Worm (Caenorhabditis elegans) whole organism, young adult: ENCODE measurements around the gene cul-4.

ENCODE experiments used
- B0035.1 ChIP-seq: sonication (generic microtip); optimal IDR thresholded peaks from 2 replicates; lab custom pipeline; 2016; ENCODE audit warnings: missing genetic modification characterization, mild to moderate bottlenecking, missing compliant biosample characterization, missing genotype, missing genetic modification reagents
- C06A6.2 ChIP-seq: fragments of 200-800 bp; sonication (Bioruptor generic); conservative IDR thresholded peaks from 2 replicates; pipeline ENCODE4 v1.3.6; 2022; ENCODE audit warnings: missing genetic modification characterization, missing compliant biosample characterization
- F33H1.4 ChIP-seq: fragments of 200-800 bp; sonication (Bioruptor generic); IDR thresholded peaks from 2 replicates; pipeline ENCODE4 v1.3.6; 2022; ENCODE audit warnings: missing genetic modification reagents, missing genetic modification characterization, missing compliant biosample characterization
- F37B4.10 ChIP-seq: fragments of 200-800 bp; sonication (Bioruptor generic); IDR thresholded peaks from 2 replicates; pipeline ENCODE4 v1.3.6; 2022; ENCODE audit warnings: missing genetic modification characterization, missing compliant biosample characterization
- F52B5.7 ChIP-seq: sonication (generic microtip); optimal IDR thresholded peaks from 2 replicates; lab custom pipeline; 2016; ENCODE audit warnings: mild to moderate bottlenecking, missing genetic modification characterization, missing compliant biosample characterization
- K12H6.12 ChIP-seq: fragments of 200-800 bp; sonication (Bioruptor generic); optimal IDR thresholded peaks from 2 replicates; lab custom pipeline; 2018; ENCODE audit warnings: mild to moderate bottlenecking, missing genetic modification characterization, missing compliant biosample characterization
- Y53G8AR.9 ChIP-seq: fragments of 200-800 bp; sonication (Bioruptor generic); conservative IDR thresholded peaks from 2 replicates; pipeline ENCODE4 v1.3.6; 2022; ENCODE audit warnings: missing genetic modification reagents, missing genetic modification characterization, missing compliant biosample characterization
- ZK185.1 ChIP-seq: sonication (generic microtip); optimal IDR thresholded peaks from 2 replicates; lab custom pipeline; 2016; ENCODE audit warnings: mild to moderate bottlenecking, missing genetic modification characterization, missing compliant biosample characterization; ENCODE audit not compliant: poor library complexity, severe bottlenecking
- atf-7 ChIP-seq: sonication (generic microtip); optimal IDR thresholded peaks from 2 replicates; lab custom pipeline; 2017; ENCODE audit warnings: mild to moderate bottlenecking, missing genetic modification characterization, missing compliant biosample characterization
- ccch-3 ChIP-seq: fragments of 200-800 bp; sonication (Bioruptor generic); optimal IDR thresholded peaks from 2 replicates; lab custom pipeline; 2018; ENCODE audit warnings: mild to moderate bottlenecking, missing genetic modification characterization, missing compliant biosample characterization
- cebp-2 ChIP-seq: fragments of 200-800 bp; sonication (Bioruptor generic); IDR thresholded peaks from 2 replicates; pipeline ENCODE4 v1.3.6; 2022; ENCODE audit warnings: missing genetic modification characterization, missing compliant biosample characterization
- ceh-27 ChIP-seq: fragments of 200-800 bp; sonication (Bioruptor generic); optimal IDR thresholded peaks from 2 replicates; lab custom pipeline; 2018; ENCODE audit warnings: mild to moderate bottlenecking, missing genetic modification characterization, moderate library complexity, missing compliant biosample characterization
- ceh-58 ChIP-seq: fragments of 200-800 bp; sonication (Bioruptor generic); IDR thresholded peaks from 2 replicates; pipeline ENCODE4 v1.3.6; 2022; ENCODE audit warnings: missing genetic modification characterization, missing compliant biosample characterization
- chd-7 ChIP-seq: sonication (generic microtip); optimal IDR thresholded peaks from 2 replicates; lab custom pipeline; 2016; ENCODE audit warnings: mild to moderate bottlenecking, missing genetic modification characterization, moderate library complexity, missing compliant biosample characterization
- dox-1 ChIP-seq: fragments of 200-800 bp; sonication (Bioruptor generic); IDR thresholded peaks from 2 replicates; pipeline ENCODE4 v1.3.6; 2022; ENCODE audit warnings: missing genetic modification reagents, missing genetic modification characterization, missing compliant biosample characterization
- egl-18 ChIP-seq: fragments of 200-800 bp; sonication (Bioruptor generic); IDR thresholded peaks from 2 replicates; pipeline ENCODE4 v1.3.6; 2022; ENCODE audit warnings: missing genetic modification reagents, missing genetic modification characterization, missing compliant biosample characterization
- egl-44 ChIP-seq: fragments of 200-800 bp; sonication (Bioruptor generic); IDR thresholded peaks from 2 replicates; pipeline ENCODE4 v1.3.6; 2022; ENCODE audit warnings: missing genetic modification reagents, missing genetic modification characterization, missing compliant biosample characterization
- egrh-3 ChIP-seq: fragments of 200-800 bp; sonication (Bioruptor generic); IDR thresholded peaks from 2 replicates; pipeline ENCODE4 v1.3.6; 2022; ENCODE audit warnings: missing genetic modification reagents, missing genetic modification characterization, missing compliant biosample characterization
- fkh-3 ChIP-seq: sonication (generic microtip); optimal IDR thresholded peaks from 2 replicates; lab custom pipeline; 2016; ENCODE audit warnings: mild to moderate bottlenecking, missing genetic modification characterization, missing compliant biosample characterization
- gei-17 ChIP-seq: fragments of 200-800 bp; sonication (Bioruptor generic); optimal IDR thresholded peaks from 2 replicates; lab custom pipeline; 2018; ENCODE audit warnings: mild to moderate bottlenecking, missing genetic modification characterization, missing compliant biosample characterization
- let-526 ChIP-seq: fragments of 200-800 bp; sonication (Bioruptor generic); IDR thresholded peaks from 2 replicates; pipeline ENCODE4 v1.3.6; 2022; ENCODE audit warnings: missing genetic modification reagents, missing genetic modification characterization, missing compliant biosample characterization
- lin-35 ChIP-seq, 3 experiments: fragments of 150-350 bp in 2 of 3; sonication (generic microtip) in 1 of 3; optimal IDR thresholded peaks; 2 replicates each; lab custom pipeline; 2014 to 2018; ENCODE audit warnings: missing biosample characterization in 3 of 3, missing genetic modification characterization in 3 of 3, missing genetic modification reagents in 3 of 3
- lin-54 ChIP-seq: fragments of 200-800 bp; sonication (Bioruptor generic); optimal IDR thresholded peaks from 2 replicates; lab custom pipeline; 2018; ENCODE audit warnings: mild to moderate bottlenecking, missing genetic modification characterization, missing compliant biosample characterization
- lir-1 ChIP-seq: fragments of 200-800 bp; sonication (Bioruptor generic); conservative IDR thresholded peaks from 2 replicates; pipeline ENCODE4 v1.3.6; 2022; ENCODE audit warnings: missing genetic modification reagents, missing genetic modification characterization, missing compliant biosample characterization
- mcd-1 ChIP-seq: fragments of 200-800 bp; sonication (Bioruptor generic); IDR thresholded peaks from 2 replicates; pipeline ENCODE4 v1.3.6; 2022; ENCODE audit warnings: missing genetic modification reagents, missing genetic modification characterization, missing compliant biosample characterization
- mel-28 ChIP-seq: sonication (generic microtip); optimal IDR thresholded peaks from 2 replicates; lab custom pipeline; 2016; ENCODE audit warnings: borderline replicate concordance, mild to moderate bottlenecking, missing genetic modification characterization, missing compliant biosample characterization
- nfya-1 ChIP-seq: sonication (generic microtip); optimal IDR thresholded peaks from 2 replicates; lab custom pipeline; 2017; ENCODE audit warnings: antibody characterized with exemption, missing compliant biosample characterization, missing genetic modification characterization, borderline replicate concordance; ENCODE audit not compliant: insufficient read depth
- nfyb-1 ChIP-seq: fragments of 200-800 bp; sonication (Bioruptor generic); IDR thresholded peaks from 2 replicates; pipeline ENCODE4 v1.3.6; 2022; ENCODE audit warnings: missing genetic modification reagents, missing genetic modification characterization, missing compliant biosample characterization
- nhr-179 ChIP-seq: sonication (generic microtip); optimal IDR thresholded peaks from 2 replicates; lab custom pipeline; 2016; ENCODE audit warnings: mild to moderate bottlenecking, missing genetic modification characterization, missing compliant biosample characterization
- rcor-1 ChIP-seq: fragments of 200-800 bp; sonication (Bioruptor generic); IDR thresholded peaks from 2 replicates; pipeline ENCODE4 v1.3.6; 2022; ENCODE audit warnings: missing genetic modification reagents, missing genetic modification characterization, missing compliant biosample characterization
- rpc-1 ChIP-seq, 2 experiments: fragments of 150-350 bp in 1 of 2; sonication (generic microtip) in 1 of 2; optimal IDR thresholded peaks; 2 replicates each; lab custom pipeline; 2014 to 2018; ENCODE audit warnings: missing biosample characterization in 1 of 2, missing genetic modification characterization in 1 of 2, missing genetic modification reagents in 1 of 2, missing genotype in 1 of 2
- snpc-1.1 ChIP-seq: sonication (generic microtip); optimal IDR thresholded peaks from 2 replicates; lab custom pipeline; 2017; ENCODE audit warnings: missing genetic modification characterization, mild to moderate bottlenecking, missing compliant biosample characterization, antibody characterized with exemption, moderate library complexity, missing genotype, missing genetic modification reagents; ENCODE audit not compliant: insufficient read depth
- snpc-4 ChIP-seq, 5 experiments: fragments of 150-350 bp in 1 of 5; sonication (generic microtip) in 4 of 5; optimal IDR thresholded peaks; 2 replicates each; lab custom pipeline; 2014 to 2018; ENCODE audit warnings: missing genetic modification characterization in 5 of 5, missing biosample characterization in 3 of 5, antibody characterized with exemption in 2 of 5, mild to moderate bottlenecking in 2 of 5, missing compliant biosample characterization in 2 of 5, missing genotype in 2 of 5, moderate library complexity in 2 of 5, missing genetic modification reagents in 1 of 5
- somi-1 ChIP-seq: fragments of 200-800 bp; sonication (Bioruptor generic); optimal IDR thresholded peaks from 2 replicates; lab custom pipeline; 2018; ENCODE audit warnings: mild to moderate bottlenecking, missing genetic modification characterization, missing compliant biosample characterization
- sptf-2 ChIP-seq: fragments of 200-800 bp; sonication (Bioruptor generic); optimal IDR thresholded peaks from 2 replicates; lab custom pipeline; 2018; ENCODE audit warnings: mild to moderate bottlenecking, missing genetic modification characterization, missing compliant biosample characterization
- tbp1 ChIP-seq: fragments of 200-800 bp; sonication (Bioruptor generic); optimal IDR thresholded peaks from 2 replicates; lab custom pipeline; 2018; ENCODE audit warnings: mild to moderate bottlenecking, missing genetic modification characterization, missing compliant biosample characterization
- tlf-1 ChIP-seq: fragments of 200-800 bp; sonication (Bioruptor generic); optimal IDR thresholded peaks from 2 replicates; lab custom pipeline; 2018; ENCODE audit warnings: mild to moderate bottlenecking, missing genetic modification characterization, missing compliant biosample characterization
- zim-3 ChIP-seq: sonication (generic microtip); optimal IDR thresholded peaks from 2 replicates; lab custom pipeline; 2017; ENCODE audit warnings: mild to moderate bottlenecking, missing genetic modification characterization, moderate library complexity, missing compliant biosample characterization
- ztf-25 ChIP-seq: fragments of 200-800 bp; sonication (Bioruptor generic); IDR thresholded peaks from 2 replicates; pipeline ENCODE4 v1.3.6; 2022; ENCODE audit warnings: missing genetic modification reagents, missing genetic modification characterization, missing compliant biosample characterization
- ztf-26 ChIP-seq: sonication (generic microtip); optimal IDR thresholded peaks from 2 replicates; lab custom pipeline; 2017; ENCODE audit warnings: missing genetic modification characterization, missing compliant biosample characterization
- ztf-3 ChIP-seq: fragments of 200-800 bp; sonication (Bioruptor generic); optimal IDR thresholded peaks from 2 replicates; lab custom pipeline; 2018; ENCODE audit warnings: mild to moderate bottlenecking, missing genetic modification characterization, missing compliant biosample characterization

cul-4 gene

DNA sequence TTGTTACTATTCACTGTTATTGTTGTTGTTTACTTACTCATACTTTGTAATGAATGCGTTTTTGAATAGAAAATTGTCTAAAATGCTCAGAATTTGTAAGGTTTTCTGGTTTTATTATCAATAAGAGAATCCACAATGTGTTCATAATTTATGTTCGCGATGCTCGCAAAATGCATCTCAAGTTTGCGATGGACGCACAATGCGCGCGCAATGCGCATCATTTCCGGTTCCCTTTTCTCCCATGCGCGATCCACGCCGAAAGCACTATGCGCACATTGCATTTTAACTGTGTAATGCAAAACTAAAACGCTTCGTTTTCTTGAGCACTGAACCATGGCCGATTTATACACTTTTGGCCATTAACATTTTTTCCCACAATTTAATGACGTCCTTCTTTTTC, 17.6 kb downstream of the cul-4 start (continued):
- no peak for TF ChIP-seq lir-1
- peak; percentile 63 for TF ChIP-seq K12H6.12 (tag; lab: Kevin White, UChicago)
- TF ChIP-seq, all 124 proteins: peak for 25

DNA sequence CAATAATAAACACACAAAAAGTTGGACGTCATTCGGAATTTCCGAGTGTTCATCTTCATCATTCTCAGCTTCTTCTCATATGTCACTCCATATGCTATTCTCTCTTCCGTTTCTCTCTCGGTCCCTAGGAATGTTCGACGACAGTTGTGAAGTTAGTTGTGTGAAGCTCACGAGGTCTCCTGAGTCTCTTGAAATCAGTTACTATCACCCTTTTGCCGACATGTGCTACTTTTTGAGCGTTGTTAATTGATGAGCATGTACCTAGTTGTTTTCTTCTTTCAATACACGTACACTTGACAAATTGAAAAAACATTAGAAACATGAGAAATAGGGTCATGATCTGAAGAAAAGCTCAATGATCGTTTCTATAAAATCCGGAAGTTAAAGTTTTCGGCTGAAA, 21.4 kb downstream of the cul-4 start:
- no peak for TF ChIP-seq egrh-3 (GFP tag; lab: Robert Waterston, UW)
- no peak for TF ChIP-seq zim-3 (tag; lab: Kevin White, UChicago)
- TF ChIP-seq B0035.1, result no peak
- TF ChIP-seq nfyb-1, result peak; percentile 55; the same call in 1 of the 2 replicates
- no peak for TF ChIP-seq cebp-2
- TF ChIP-seq ceh-27 (GFP tag; lab: Kevin White, UChicago), result no peak
- TF ChIP-seq lin-35 (GFP tag; optimal IDR thresholded peaks at IDR 0.05; lab: Kevin White, UChicago), result peak in 1 of 3 experiments; percentile 41
- TF ChIP-seq tbp1, result no peak
- TF ChIP-seq rcor-1 (GFP tag; lab: Robert Waterston, UW), result 0 out of 2 replicates have a peak, but pooled peaks have one; percentile 18
- no peak for TF ChIP-seq mcd-1 (GFP tag; lab: Robert Waterston, UW)

DNA sequence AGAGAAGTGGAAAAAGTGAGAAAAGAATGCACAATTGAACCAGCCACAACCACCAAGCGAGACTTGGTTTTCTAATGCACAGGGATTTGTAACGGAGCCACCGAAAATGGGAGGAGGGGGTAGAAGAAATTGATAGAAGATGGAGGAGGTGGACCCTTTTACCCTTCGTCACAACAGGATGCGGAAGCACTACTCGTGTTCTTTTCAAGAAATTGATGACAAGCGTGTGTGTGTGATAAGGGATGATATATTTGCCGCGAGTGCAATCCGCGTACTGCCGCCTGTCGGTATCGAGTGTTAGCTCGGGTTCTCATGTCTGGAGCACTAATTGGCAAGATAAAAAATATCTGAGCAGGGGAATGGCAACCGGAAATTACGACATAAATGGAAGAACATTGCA, 22.0 kb downstream of the cul-4 start, which contains the start of gene F21D12.3:
Gene F21D12.3 (minus strand): TSS at position 101 of the 400 bp plus-strand sequence.
- TF ChIP-seq Y53G8AR.9 (GFP tag; lab: Robert Waterston, UW) (0 out of 2 replicates have a peak, but pooled peaks have one; percentile 24), nfyb-1 (0 out of 2 replicates have a peak, but pooled peaks have one; percentile 33), F52B5.7 (tag; lab: Kevin White, UChicago) (peak; percentile 27), snpc-4 (GFP tag; optimal IDR thresholded peaks at IDR 0.05; lab: Kevin White, UChicago) (no peak), snpc-4 (tag; optimal IDR thresholded peaks at IDR 0.05; lab: Kevin White, UChicago) (no peak), ztf-3 (no peak), sptf-2 (no peak), mel-28 (tag; lab: Kevin White, UChicago) (no peak), lin-54 (GFP tag; lab: Kevin White, UChicago) (no peak), chd-7 (peak; percentile 26), F33H1.4 (GFP tag; lab: Robert Waterston, UW) (0 out of 2 replicates have a peak, but pooled peaks have one; percentile 11), ceh-58 (GFP tag; lab: Robert Waterston, UW) (0 out of 2 replicates have a peak, but pooled peaks have one; percentile 32), rcor-1 (GFP tag; lab: Robert Waterston, UW) (no peak)

DNA sequence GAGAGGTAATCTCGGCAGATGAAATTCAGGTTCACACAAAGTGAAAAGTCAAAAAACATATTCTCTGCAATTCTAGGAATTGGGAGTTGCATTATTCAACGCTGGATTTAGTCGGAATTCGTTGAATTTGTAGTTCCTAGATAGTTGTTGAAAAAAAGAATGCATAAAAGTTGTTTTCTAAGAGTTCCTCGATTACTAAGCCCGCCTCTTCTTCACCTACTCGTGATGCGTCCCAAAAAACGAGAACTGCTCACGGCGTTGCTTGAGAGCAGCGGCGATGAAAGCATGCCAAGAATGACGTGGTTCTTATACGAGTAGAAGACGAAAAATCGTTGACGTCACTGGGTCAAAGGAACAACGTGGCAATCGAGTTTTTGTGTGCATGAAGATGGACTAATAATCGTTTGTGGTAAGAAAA, 23.2 kb downstream of the cul-4 start:
- TF ChIP-seq ceh-27 (GFP tag; lab: Kevin White, UChicago) (peak; percentile 5), somi-1 (GFP tag; lab: Kevin White, UChicago) (peak; percentile 51), nfya-1 (tag; lab: Kevin White, UChicago) (no peak), atf-7 (tag; lab: Kevin White, UChicago) (peak; percentile 62), ztf-25 (GFP tag; lab: Robert Waterston, UW) (no peak), dox-1 (no peak; the same call in 1 of the 2 replicates), tlf-1 (GFP tag; lab: Kevin White, UChicago) (no peak), rpc-1 (optimal IDR thresholded peaks at IDR 0.05; lab: Kevin White, UChicago) (no peak), rpc-1 (tag; optimal IDR thresholded peaks at IDR 0.05; lab: Kevin White, UChicago) (no peak), F37B4.10 (GFP tag; lab: Robert Waterston, UW) (no peak), mcd-1 (GFP tag; lab: Robert Waterston, UW) (no peak), C06A6.2 (GFP tag; lab: Robert Waterston, UW) (no peak), egl-18 (GFP tag; lab: Robert Waterston, UW) (no peak), snpc-1.1 (tag; lab: Kevin White, UChicago) (no peak), ccch-3 (GFP tag; lab: Kevin White, UChicago) (no peak), egl-44 (GFP tag; lab: Robert Waterston, UW) (no peak), nhr-179 (tag; lab: Kevin White, UChicago) (no peak), K12H6.12 (tag; lab: Kevin White, UChicago) (peak; percentile 79), ZK185.1 (tag; lab: Kevin White, UChicago) (peak; percentile 16), let-526 (GFP tag; lab: Robert Waterston, UW) (no peak), nfyb-1 (peak; percentile 32; the same call in 1 of the 2 replicates), fkh-3 (tag; lab: Kevin White, UChicago) (no peak), mel-28 (tag; lab: Kevin White, UChicago) (no peak), gei-17 (no peak), ceh-58 (GFP tag; lab: Robert Waterston, UW) (no peak), ztf-26 (tag; lab: Kevin White, UChicago) (no peak)
- TF ChIP-seq, all 124 proteins: peak for 6
